Fruit fly (Drosophila melanogaster) Kc167 (cell line): ENCODE results near the gene CG14456.

Experiments used
- Sin3A ChIP-seq: fragments of >200 bp; optimal IDR thresholded peaks from 2 replicates; lab custom pipeline; 2018; ENCODE audit warnings: missing external identifiers
- h ChIP-seq: fragments of >200 bp; optimal IDR thresholded peaks from 3 replicates; lab custom pipeline; 2018; ENCODE audit warnings: missing external identifiers
- insv ChIP-seq: fragments of >200 bp; optimal IDR thresholded peaks from 3 replicates; lab custom pipeline; 2018; ENCODE audit warnings: missing external identifiers
- ttk ChIP-seq: sonication (Bioruptor generic); optimal IDR thresholded peaks from 2 replicates; lab custom pipeline; 2017; ENCODE audit warnings: missing external identifiers

DNA sequence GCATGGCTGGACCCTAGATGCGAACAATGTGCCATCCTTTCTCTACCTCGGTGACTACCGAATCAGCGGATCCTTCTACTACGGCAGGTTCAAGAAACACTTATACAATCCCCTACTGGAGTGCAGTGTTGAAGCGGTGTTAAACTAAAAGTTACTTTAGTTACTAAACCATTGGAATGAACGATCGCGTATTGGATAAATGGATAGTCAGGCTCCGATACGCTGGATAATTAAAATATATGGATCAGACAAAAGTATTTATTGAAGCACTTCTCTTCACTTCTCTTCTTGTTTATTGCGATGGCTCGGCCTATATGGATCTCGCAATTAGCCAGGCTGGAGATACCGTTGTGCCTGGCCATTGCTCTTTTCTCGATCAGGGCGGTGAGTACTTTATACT, 38.6 kb upstream of the CG14456 start, which contains the start of gene CG33770:
- TF ChIP-seq Sin3A (no peak), insv (no peak), ttk (lab: Kevin White, UChicago) (no peak), h (no peak)
